Worm (Caenorhabditis elegans) whole organism, L4 larva: ENCODE data around the gene F21A3.3.
A peak's percentile ranks its signal among the peaks of the same experiment; 100 is the strongest.

Source experiments
- D1046.2 ChIP-seq: fragments of 200-800 bp; sonication (Bioruptor generic); IDR thresholded peaks from 2 replicates; pipeline ENCODE4 v1.3.6; 2022; ENCODE audit warnings: missing genetic modification characterization, missing compliant biosample characterization
- F10B5.3 ChIP-seq: sonication (generic microtip); optimal IDR thresholded peaks from 2 replicates; lab custom pipeline; 2016; ENCODE audit warnings: mild to moderate bottlenecking, missing genetic modification characterization, missing compliant biosample characterization
- F26F4.8 ChIP-seq: fragments of 200-800 bp; sonication (Bioruptor generic); conservative IDR thresholded peaks from 2 replicates; pipeline ENCODE4 v1.3.6; 2022; ENCODE audit warnings: missing genetic modification characterization, missing compliant biosample characterization
- F49E8.2 ChIP-seq: sonication (generic microtip); optimal IDR thresholded peaks from 2 replicates; lab custom pipeline; 2016; ENCODE audit warnings: missing compliant biosample characterization, mild to moderate bottlenecking, missing genetic modification characterization, borderline replicate concordance
- T26A8.4 ChIP-seq: fragments of 200-800 bp; sonication (Bioruptor generic); IDR thresholded peaks from 2 replicates; pipeline ENCODE4 v1.3.6; 2022; ENCODE audit warnings: missing genetic modification characterization, missing compliant biosample characterization
- Y105C5A.15 ChIP-seq: fragments of 200-800 bp; sonication (Bioruptor generic); IDR thresholded peaks from 2 replicates; pipeline ENCODE4 v1.3.6; 2022; ENCODE audit warnings: missing genetic modification characterization, missing compliant biosample characterization
- Y48G9A.11 ChIP-seq: fragments of 200-800 bp; sonication (Bioruptor generic); IDR thresholded peaks from 2 replicates; pipeline ENCODE4 v1.3.6; 2022; ENCODE audit warnings: missing genetic modification reagents, missing genetic modification characterization, missing compliant biosample characterization
- Y5F2A.4 ChIP-seq: fragments of 200-800 bp; sonication (Bioruptor generic); optimal IDR thresholded peaks from 2 replicates; lab custom pipeline; 2018; ENCODE audit warnings: mild to moderate bottlenecking, missing genetic modification characterization, missing compliant biosample characterization
- ZK337.2 ChIP-seq: fragments of 200-800 bp; sonication (Bioruptor generic); IDR thresholded peaks from 2 replicates; pipeline ENCODE4 v1.3.6; 2022; ENCODE audit warnings: missing genetic modification reagents, missing genetic modification characterization, missing compliant biosample characterization
- aha-1 ChIP-seq: fragments of 150-350 bp; peaks from one replicate; lab custom pipeline; 2014; ENCODE audit warnings: missing biosample characterization, missing genetic modification characterization
- arid-1 ChIP-seq: fragments of 200-800 bp; sonication (Bioruptor generic); conservative IDR thresholded peaks from 2 replicates; pipeline ENCODE4 v1.3.6; 2022; ENCODE audit warnings: missing genetic modification reagents, missing genetic modification characterization, missing compliant biosample characterization
- daf-12 ChIP-seq: fragments of 150-350 bp; optimal IDR thresholded peaks from 2 replicates; lab custom pipeline; 2014; ENCODE audit warnings: missing biosample characterization, missing genetic modification reagents, missing genetic modification characterization
- daf-19 ChIP-seq: fragments of 200-800 bp; sonication (Bioruptor generic); conservative IDR thresholded peaks from 2 replicates; pipeline ENCODE4 v1.3.6; 2022; ENCODE audit warnings: missing genetic modification characterization, missing compliant biosample characterization
- dmd-6 ChIP-seq: fragments of 200-800 bp; sonication (Bioruptor generic); IDR thresholded peaks from 2 replicates; pipeline ENCODE4 v1.3.6; 2022; ENCODE audit warnings: missing genetic modification reagents, missing genetic modification characterization, missing compliant biosample characterization
- dve-1 ChIP-seq: sonication (generic microtip); optimal IDR thresholded peaks from 2 replicates; lab custom pipeline; 2017; ENCODE audit warnings: antibody characterized with exemption, mild to moderate bottlenecking, missing genetic modification characterization, missing compliant biosample characterization; ENCODE audit not compliant: insufficient read depth
- egl-43 ChIP-seq: fragments of 200-800 bp; sonication (Bioruptor generic); IDR thresholded peaks from 2 replicates; pipeline ENCODE4 v1.3.6; 2022; ENCODE audit warnings: missing genetic modification reagents, missing genetic modification characterization, missing compliant biosample characterization
- hlh-11 ChIP-seq: fragments of 200-800 bp; sonication (Bioruptor generic); optimal IDR thresholded peaks from 2 replicates; lab custom pipeline; 2018; ENCODE audit warnings: mild to moderate bottlenecking, missing genetic modification characterization, missing compliant biosample characterization
- hlh-30 ChIP-seq: sonication (generic microtip); optimal IDR thresholded peaks from 2 replicates; lab custom pipeline; 2017; ENCODE audit warnings: antibody characterized with exemption, mild to moderate bottlenecking, missing genetic modification characterization, missing compliant biosample characterization; ENCODE audit not compliant: insufficient read depth
- hmg-1.1 ChIP-seq: fragments of 200-800 bp; sonication (Bioruptor generic); IDR thresholded peaks from 2 replicates; pipeline ENCODE4 v1.3.6; 2022; ENCODE audit warnings: missing genetic modification reagents, missing genetic modification characterization, missing compliant biosample characterization
- lim-7 ChIP-seq: fragments of 200-800 bp; sonication (Bioruptor generic); IDR thresholded peaks from 2 replicates; pipeline ENCODE4 v1.3.6; 2022; ENCODE audit warnings: missing genetic modification characterization, missing compliant biosample characterization
- lin-38 ChIP-seq: fragments of 200-800 bp; sonication (Bioruptor generic); IDR thresholded peaks from 2 replicates; pipeline ENCODE4 v1.3.6; 2022; ENCODE audit warnings: missing genetic modification reagents, missing genetic modification characterization, missing compliant biosample characterization
- lsy-2 ChIP-seq, 2 experiments: fragments of 150-350 bp in 1 of 2; sonication (generic microtip) in 1 of 2; optimal IDR thresholded peaks; 2 replicates each; lab custom pipeline; 2014 to 2017; ENCODE audit warnings: missing biosample characterization in 2 of 2, missing genetic modification characterization in 2 of 2
- madf-5 ChIP-seq, 2 experiments: fragments of 200-800 bp; sonication (Bioruptor generic); IDR thresholded peaks; 2 replicates each; pipeline ENCODE4 v1.3.6; 2022; ENCODE audit warnings: missing compliant biosample characterization in 2 of 2, missing genetic modification characterization in 2 of 2
- madf-9 ChIP-seq: fragments of 200-800 bp; sonication (Bioruptor generic); conservative IDR thresholded peaks from 2 replicates; pipeline ENCODE4 v1.3.6; 2022; ENCODE audit warnings: missing genetic modification reagents, missing genetic modification characterization, missing compliant biosample characterization
- mdl-1 ChIP-seq, 2 experiments: fragments of 150-350 bp in 1 of 2; sonication (generic microtip) in 1 of 2; optimal IDR thresholded peaks; 2 replicates each; lab custom pipeline; 2014 to 2017; ENCODE audit warnings: missing biosample characterization in 2 of 2, missing genetic modification characterization in 2 of 2
- mdt-29 ChIP-seq: fragments of 200-800 bp; sonication (Bioruptor generic); IDR thresholded peaks from 2 replicates; pipeline ENCODE4 v1.3.6; 2022; ENCODE audit warnings: missing genetic modification reagents, missing genetic modification characterization, missing compliant biosample characterization
- mes-2 ChIP-seq: sonication (generic microtip); optimal IDR thresholded peaks from 2 replicates; lab custom pipeline; 2016; ENCODE audit warnings: missing genotype, mild to moderate bottlenecking, missing genetic modification characterization, missing compliant biosample characterization; ENCODE audit not compliant: poor library complexity, severe bottlenecking
- mxl-2 ChIP-seq: fragments of 200-800 bp; sonication (Bioruptor generic); conservative IDR thresholded peaks from 2 replicates; pipeline ENCODE4 v1.3.6; 2022; ENCODE audit warnings: missing genetic modification reagents, missing genetic modification characterization, missing compliant biosample characterization
- nhr-10 ChIP-seq: fragments of 150-350 bp; optimal IDR thresholded peaks from 2 replicates; lab custom pipeline; 2014; ENCODE audit warnings: missing biosample characterization, missing genetic modification characterization
- nhr-42 ChIP-seq: fragments of 200-800 bp; sonication (Bioruptor generic); IDR thresholded peaks from 2 replicates; pipeline ENCODE4 v1.3.6; 2022; ENCODE audit warnings: missing genetic modification characterization, missing compliant biosample characterization
- nhr-77 ChIP-seq: fragments of 150-350 bp; optimal IDR thresholded peaks from 2 replicates; lab custom pipeline; 2014; ENCODE audit warnings: missing biosample characterization, missing genetic modification characterization
- set-16 ChIP-seq: fragments of 200-800 bp; sonication (Bioruptor generic); IDR thresholded peaks from 2 replicates; pipeline ENCODE4 v1.3.6; 2022; ENCODE audit warnings: missing genetic modification reagents, missing genetic modification characterization, missing compliant biosample characterization
- spr-1 ChIP-seq: sonication (generic microtip); optimal IDR thresholded peaks from 2 replicates; lab custom pipeline; 2016; ENCODE audit warnings: mild to moderate bottlenecking, missing genetic modification characterization, missing compliant biosample characterization
- unc-130 ChIP-seq: sonication (generic microtip); optimal IDR thresholded peaks from 2 replicates; lab custom pipeline; 2016; ENCODE audit warnings: missing genetic modification reagents, missing genetic modification characterization, missing compliant biosample characterization
- unc-62 ChIP-seq, 3 experiments: fragments of 150-350 bp in 1 of 3; sonication (generic microtip); optimal IDR thresholded peaks in 2 of 3; peaks in 1 of 3; 1 replicate in 1 of 3; 2 replicates in 2 of 3; lab custom pipeline; 2014 to 2017; ENCODE audit warnings: missing biosample characterization in 3 of 3, missing genetic modification characterization in 3 of 3, missing genetic modification reagents in 3 of 3, missing genotype in 1 of 3
- vab-7 ChIP-seq: fragments of 200-800 bp; sonication (Bioruptor generic); IDR thresholded peaks from 2 replicates; pipeline ENCODE4 v1.3.6; 2022; ENCODE audit warnings: missing genetic modification reagents, missing genetic modification characterization, missing compliant biosample characterization
- zip-2 ChIP-seq: fragments of 150-350 bp; optimal IDR thresholded peaks from 2 replicates; lab custom pipeline; 2014; ENCODE audit warnings: missing biosample characterization, missing genetic modification characterization

F21A3.3 gene

DNA sequence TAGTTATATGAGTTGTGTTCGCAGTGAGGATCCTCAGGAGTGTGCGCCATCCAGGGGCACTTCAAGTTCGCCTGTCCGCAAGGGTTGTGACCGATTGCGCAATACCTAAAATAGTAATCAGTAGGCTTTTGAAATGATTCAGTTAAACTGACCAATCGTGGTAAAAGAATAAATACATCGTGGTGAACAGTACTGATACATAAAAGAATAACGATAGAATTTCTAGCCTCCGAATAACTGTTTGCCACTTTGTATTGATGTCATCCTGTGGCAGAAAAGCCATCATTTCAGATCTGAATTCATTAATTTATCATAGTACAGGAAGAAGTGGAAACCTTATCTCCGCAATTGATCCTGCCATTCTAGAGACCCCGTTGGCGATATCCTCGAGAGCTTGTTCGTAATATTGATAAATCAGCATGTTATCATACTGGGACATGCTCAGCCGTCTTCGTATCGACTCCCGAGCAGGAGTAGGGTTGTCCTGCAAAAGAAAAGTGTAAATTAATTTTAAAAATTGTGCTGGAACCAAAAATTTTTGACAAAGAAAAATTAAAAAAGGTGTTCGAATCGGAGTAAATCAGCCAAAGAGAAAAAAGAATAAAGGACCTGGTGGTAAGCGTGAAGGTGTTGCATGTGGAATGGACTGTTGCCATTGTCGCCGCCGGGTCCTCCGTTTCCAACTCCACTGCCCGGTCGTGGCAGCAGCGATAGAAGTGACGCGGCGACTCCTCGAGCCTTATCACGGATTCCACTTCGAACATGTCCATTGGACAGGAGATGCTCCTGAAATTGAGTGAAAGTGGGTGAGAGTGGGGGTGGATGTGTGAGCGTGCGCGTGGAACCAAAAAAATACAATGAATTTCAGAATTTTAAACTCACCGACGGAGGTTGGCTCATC is 4.4 kb upstream of the F21A3.3 start:
- TF ChIP-seq lin-38 (GFP tag; lab: Robert Waterston, UW) (peak; percentile 62), F49E8.2 (tag; lab: Kevin White, UChicago) (peak; percentile 69), lsy-2 (tag; optimal IDR thresholded peaks at IDR 0.05; lab: Kevin White, UChicago) (no peak), nhr-42 (0 out of 2 replicates have a peak, but pooled peaks have one; percentile 40), arid-1 (0 out of 2 replicates have a peak, but pooled peaks have one; percentile 16), F10B5.3 (tag; lab: Kevin White, UChicago) (peak; percentile 17), aha-1 (tag; lab: Kevin White, UChicago) (peak; percentile 46), daf-19 (GFP tag; lab: Robert Waterston, UW) (0 out of 2 replicates have a peak, but pooled peaks have one; percentile 12), madf-9 (GFP tag; lab: Robert Waterston, UW) (no peak), mes-2 (tag; lab: Kevin White, UChicago) (peak; percentile 21), unc-62 (GFP tag; optimal IDR thresholded peaks at IDR 0.05 in 1 of 2; lab: Kevin White, UChicago) (peak in 1 of 2 experiments; percentile 49), unc-62 (tag; optimal IDR thresholded peaks at IDR 0.05; lab: Kevin White, UChicago) (no peak), mdl-1 (tag; optimal IDR thresholded peaks at IDR 0.05; lab: Kevin White, UChicago) (no peak), Y5F2A.4 (GFP tag; lab: Kevin White, UChicago) (peak; percentile 23), Y48G9A.11 (GFP tag; lab: Robert Waterston, UW) (peak; percentile 50; the same call in 1 of the 2 replicates), unc-130 (peak; percentile 11), set-16 (GFP tag; lab: Robert Waterston, UW) (peak; percentile 53; the same call in 1 of the 2 replicates), nhr-77 (tag; lab: Kevin White, UChicago) (no peak)

ce11 chrV:15515365-15515764 is 2.1 kb upstream of the F21A3.3 start:
- peak; percentile 7 for TF ChIP-seq hlh-11 (tag; lab: Kevin White, UChicago)
- peak in 1 of 2 experiments; percentile 31 for TF ChIP-seq unc-62 (GFP tag; optimal IDR thresholded peaks at IDR 0.05 in 1 of 2; lab: Kevin White, UChicago)
- no peak for TF ChIP-seq unc-62 (tag; optimal IDR thresholded peaks at IDR 0.05; lab: Kevin White, UChicago)
- TF ChIP-seq Y5F2A.4 (GFP tag; lab: Kevin White, UChicago), result no peak
- no peak for TF ChIP-seq spr-1 (tag; lab: Kevin White, UChicago)
- peak; percentile 52; the same call in 1 of the 2 replicates for TF ChIP-seq lim-7 (GFP tag; lab: Robert Waterston, UW)
- TF ChIP-seq dve-1, result peak; percentile 34
- no peak for TF ChIP-seq daf-12
- peak; percentile 31; the same call in 1 of the 2 replicates for TF ChIP-seq Y48G9A.11 (GFP tag; lab: Robert Waterston, UW)
- peak; percentile 34 for TF ChIP-seq mes-2 (tag; lab: Kevin White, UChicago)
- TF ChIP-seq set-16 (GFP tag; lab: Robert Waterston, UW), result 0 out of 2 replicates have a peak, but pooled peaks have one; percentile 14
- TF ChIP-seq T26A8.4 (GFP tag; lab: Robert Waterston, UW), result peak; percentile 36; the same call in 1 of the 2 replicates
- no peak for TF ChIP-seq mdt-29 (GFP tag; lab: Robert Waterston, UW)
- TF ChIP-seq madf-5 (GFP tag; IDR thresholded peaks at IDR 0.05; lab: Robert Waterston, UW), result 0 out of 4 replicates have a peak, but pooled peaks of 1 of the 2 experiments have one; percentile 54
- TF ChIP-seq mxl-2 (GFP tag; lab: Robert Waterston, UW), result 0 out of 2 replicates have a peak, but pooled peaks have one; percentile 36
- peak; percentile 88 for TF ChIP-seq D1046.2 (GFP tag; lab: Robert Waterston, UW)
- no peak for TF ChIP-seq nhr-10 (tag; lab: Kevin White, UChicago)
- TF ChIP-seq hlh-30, result peak; percentile 18
- TF ChIP-seq F26F4.8, result no peak
- TF ChIP-seq madf-9 (GFP tag; lab: Robert Waterston, UW), result peak; percentile 52; the same call in 1 of the 2 replicates
- peak; percentile 59 for TF ChIP-seq vab-7 (GFP tag; lab: Robert Waterston, UW)
- no peak for TF ChIP-seq ZK337.2 (GFP tag; lab: Robert Waterston, UW)
- TF ChIP-seq zip-2 (tag; lab: Kevin White, UChicago), result no peak
- peak; percentile 77 for TF ChIP-seq egl-43 (GFP tag; lab: Robert Waterston, UW)
- TF ChIP-seq hmg-1.1 (GFP tag; lab: Robert Waterston, UW), result peak; percentile 57; the same call in 1 of the 2 replicates
- peak; percentile 48 for TF ChIP-seq dmd-6 (GFP tag; lab: Robert Waterston, UW)
- TF ChIP-seq Y105C5A.15, result 0 out of 2 replicates have a peak, but pooled peaks have one; percentile 19
